Worm (Caenorhabditis elegans): ENCODE measurements around the gene dgat-2.

DNA sequence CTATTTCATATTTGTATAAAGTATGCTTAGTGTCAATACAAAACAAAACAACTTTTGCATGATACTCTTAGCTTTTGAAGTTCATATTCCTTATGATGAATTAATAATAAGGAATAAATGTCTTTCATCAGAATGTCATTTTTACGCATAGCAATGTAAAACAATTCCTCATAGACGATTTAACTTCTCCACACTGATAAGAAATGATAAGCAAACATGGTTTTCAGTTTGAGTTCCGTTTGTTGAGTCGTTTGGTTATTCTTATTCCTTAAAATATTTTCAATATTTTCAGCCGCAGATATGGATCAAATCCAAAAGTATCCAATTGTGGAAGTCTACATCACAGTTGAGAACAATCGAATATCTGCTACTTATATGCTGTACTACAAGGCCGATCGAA lies 35.2 kb upstream of the dgat-2 start, which contains the start of gene F57G4.11:
- TF ChIP-seq fos-1 (tag; optimal IDR thresholded peaks at IDR 0.05) (no peak), unc-62 (GFP tag; optimal IDR thresholded peaks at IDR 0.05 in 1 of 2) (no peak), unc-62 (tag; optimal IDR thresholded peaks at IDR 0.05) (no peak)

Data from whole organism, L4 larva.